Worm (Caenorhabditis elegans) whole organism, L1 larva: ENCODE data around the gene fkh-9.

ENCODE experiments used
- Y116A8C.19 ChIP-seq: sonication (generic microtip); optimal IDR thresholded peaks from 2 replicates; lab custom pipeline; 2016; ENCODE audit warnings: missing compliant biosample characterization, missing genetic modification characterization, borderline replicate concordance
- aha-1 ChIP-seq: fragments of 150-350 bp; optimal IDR thresholded peaks from 2 replicates; lab custom pipeline; 2014; ENCODE audit warnings: missing biosample characterization, missing genetic modification characterization
- alr-1 ChIP-seq: fragments of 200-800 bp; sonication (Bioruptor generic); optimal IDR thresholded peaks from 2 replicates; lab custom pipeline; 2018; ENCODE audit warnings: borderline replicate concordance, mild to moderate bottlenecking, missing genetic modification characterization, missing compliant biosample characterization
- ama-1 ChIP-seq: fragments of 150-350 bp; optimal IDR thresholded peaks from 2 replicates; lab custom pipeline; 2014
- blmp-1 ChIP-seq: fragments of 150-350 bp; optimal IDR thresholded peaks from 2 replicates; lab custom pipeline; 2014; ENCODE audit warnings: missing biosample characterization, missing genetic modification characterization
- ceh-63 ChIP-seq: fragments of 200-800 bp; sonication (Bioruptor generic); optimal IDR thresholded peaks from 2 replicates; lab custom pipeline; 2018; ENCODE audit warnings: mild to moderate bottlenecking, missing genetic modification characterization, missing compliant biosample characterization
- efl-3 ChIP-seq: fragments of 200-800 bp; sonication (Bioruptor generic); optimal IDR thresholded peaks from 2 replicates; lab custom pipeline; 2018; ENCODE audit warnings: mild to moderate bottlenecking, missing genetic modification characterization, missing compliant biosample characterization
- elt-2 ChIP-seq: sonication (generic microtip); optimal IDR thresholded peaks from 2 replicates; lab custom pipeline; 2016; ENCODE audit warnings: missing genetic modification characterization, mild to moderate bottlenecking, inconsistent platforms, missing compliant biosample characterization, missing genetic modification reagents
- elt-3 ChIP-seq, 6 experiments: fragments of 150-350 bp in 1 of 6; sonication (generic microtip); optimal IDR thresholded peaks; 2 replicates each; lab custom pipeline; 2017 to 2018; ENCODE audit warnings: missing biosample characterization in 6 of 6, missing genetic modification characterization in 6 of 6, inconsistent platforms in 1 of 6
- fkh-8 ChIP-seq: sonication (generic microtip); optimal IDR thresholded peaks from 2 replicates; lab custom pipeline; 2016; ENCODE audit warnings: mild to moderate bottlenecking, missing genetic modification characterization, missing compliant biosample characterization
- grh-1 ChIP-seq: fragments of 200-800 bp; sonication (Bioruptor generic); IDR thresholded peaks from 2 replicates; pipeline ENCODE4 v1.3.6; 2022; ENCODE audit warnings: missing genetic modification reagents, missing genetic modification characterization, missing compliant biosample characterization
- hlh-4 ChIP-seq: sonication (generic microtip); optimal IDR thresholded peaks from 2 replicates; lab custom pipeline; 2016; ENCODE audit warnings: mild to moderate bottlenecking, missing genetic modification characterization, missing compliant biosample characterization
- hpl-2 ChIP-seq: fragments of 150-350 bp; optimal IDR thresholded peaks from 2 replicates; lab custom pipeline; 2014; ENCODE audit warnings: missing biosample characterization, missing genetic modification reagents, missing genetic modification characterization
- lin-14 ChIP-seq: fragments of 200-800 bp; sonication (Bioruptor generic); optimal IDR thresholded peaks from 2 replicates; lab custom pipeline; 2018; ENCODE audit warnings: mild to moderate bottlenecking, missing genetic modification characterization, moderate library complexity, missing compliant biosample characterization
- lin-35 ChIP-seq, 2 experiments: fragments of 150-350 bp; optimal IDR thresholded peaks; 2 replicates each; lab custom pipeline; 2014; ENCODE audit warnings: missing biosample characterization in 2 of 2, missing genetic modification characterization in 2 of 2, missing genetic modification reagents in 2 of 2
- lir-3 ChIP-seq: sonication (generic microtip); optimal IDR thresholded peaks from 2 replicates; lab custom pipeline; 2016; ENCODE audit warnings: mild to moderate bottlenecking, missing genetic modification characterization, moderate library complexity, missing compliant biosample characterization; ENCODE audit not compliant: poor library complexity
- lsy-2 ChIP-seq, 2 experiments: fragments of 150-350 bp; optimal IDR thresholded peaks; 2 replicates each; lab custom pipeline; 2014; ENCODE audit warnings: missing biosample characterization in 2 of 2, missing genetic modification characterization in 2 of 2
- mab-9 ChIP-seq: fragments of 200-800 bp; sonication (Bioruptor generic); IDR thresholded peaks from 2 replicates; pipeline ENCODE4 v1.3.6; 2022; ENCODE audit warnings: missing genetic modification reagents, missing genetic modification characterization, missing compliant biosample characterization
- nhr-12 ChIP-seq: sonication (generic microtip); optimal IDR thresholded peaks from 2 replicates; lab custom pipeline; 2017; ENCODE audit warnings: missing biosample characterization, missing genetic modification characterization
- nhr-20 ChIP-seq: sonication (generic microtip); optimal IDR thresholded peaks from 2 replicates; lab custom pipeline; 2016; ENCODE audit warnings: mild to moderate bottlenecking, missing genetic modification characterization, missing compliant biosample characterization
- nhr-28 ChIP-seq: fragments of 150-350 bp; optimal IDR thresholded peaks from 2 replicates; lab custom pipeline; 2014; ENCODE audit warnings: missing biosample characterization, missing genetic modification characterization
- nhr-47 ChIP-seq: sonication (generic microtip); optimal IDR thresholded peaks from 2 replicates; lab custom pipeline; 2016; ENCODE audit warnings: mild to moderate bottlenecking, missing genetic modification characterization, moderate library complexity, missing compliant biosample characterization
- nhr-71 ChIP-seq: sonication (generic microtip); optimal IDR thresholded peaks from 2 replicates; lab custom pipeline; 2016; ENCODE audit warnings: mild to moderate bottlenecking, missing genetic modification characterization, moderate library complexity, missing compliant biosample characterization
- nhr-76 ChIP-seq: sonication (generic microtip); optimal IDR thresholded peaks from 2 replicates; lab custom pipeline; 2017; ENCODE audit warnings: missing biosample characterization, missing genetic modification characterization
- nhr-85 ChIP-seq: sonication (generic microtip); peaks from one replicate; lab custom pipeline; 2016; ENCODE audit warnings: missing genetic modification characterization, inconsistent platforms, missing compliant biosample characterization
- nhr-90 ChIP-seq: sonication (generic microtip); optimal IDR thresholded peaks from 2 replicates; lab custom pipeline; 2016; ENCODE audit warnings: mild to moderate bottlenecking, missing genetic modification characterization, missing compliant biosample characterization; ENCODE audit not compliant: poor library complexity
- pag-3 ChIP-seq: sonication (generic microtip); optimal IDR thresholded peaks from 2 replicates; lab custom pipeline; 2017; ENCODE audit warnings: missing genetic modification characterization, mild to moderate bottlenecking, missing compliant biosample characterization, antibody characterized with exemption, borderline replicate concordance; ENCODE audit not compliant: insufficient read depth
- pqm-1 ChIP-seq: sonication (generic microtip); optimal IDR thresholded peaks from 3 replicates; lab custom pipeline; 2017; ENCODE audit warnings: missing biosample characterization, missing genetic modification characterization
- snpc-4 ChIP-seq: fragments of 150-350 bp; optimal IDR thresholded peaks from 2 replicates; lab custom pipeline; 2014; ENCODE audit warnings: missing biosample characterization, missing genetic modification characterization
- sox-4 ChIP-seq: sonication (generic microtip); optimal IDR thresholded peaks from 2 replicates; lab custom pipeline; 2016; ENCODE audit warnings: missing genetic modification characterization, missing compliant biosample characterization
- tbx-2 ChIP-seq: sonication (generic microtip); optimal IDR thresholded peaks from 2 replicates; lab custom pipeline; 2016; ENCODE audit warnings: missing genetic modification characterization, missing compliant biosample characterization
- tlp-1 ChIP-seq: fragments of 150-350 bp; optimal IDR thresholded peaks from 2 replicates; lab custom pipeline; 2014; ENCODE audit warnings: missing biosample characterization, missing genetic modification characterization
- unc-62 ChIP-seq: fragments of 150-350 bp; optimal IDR thresholded peaks from 2 replicates; lab custom pipeline; 2014; ENCODE audit warnings: missing biosample characterization, missing genetic modification reagents, missing genetic modification characterization
- unc-86 ChIP-seq: sonication (generic microtip); optimal IDR thresholded peaks from 2 replicates; lab custom pipeline; 2016; ENCODE audit warnings: missing genetic modification characterization, missing compliant biosample characterization
- vab-15 ChIP-seq: sonication (generic microtip); optimal IDR thresholded peaks from 2 replicates; lab custom pipeline; 2017; ENCODE audit warnings: missing genotype, mild to moderate bottlenecking, missing genetic modification characterization, missing compliant biosample characterization
- zag-1 ChIP-seq: fragments of 150-350 bp; optimal IDR thresholded peaks from 2 replicates; lab custom pipeline; 2014; ENCODE audit warnings: missing biosample characterization, missing genetic modification characterization
- zip-4 ChIP-seq: fragments of 200-800 bp; sonication (Bioruptor generic); optimal IDR thresholded peaks from 2 replicates; lab custom pipeline; 2018; ENCODE audit warnings: mild to moderate bottlenecking, missing genetic modification characterization, moderate library complexity, missing compliant biosample characterization
- ztf-11 ChIP-seq, 2 experiments: sonication (generic microtip); optimal IDR thresholded peaks; 2 replicates each; lab custom pipeline; 2016 to 2017; ENCODE audit warnings: missing genetic modification characterization in 2 of 2, missing biosample characterization in 1 of 2, missing compliant biosample characterization in 1 of 2
- ztf-4 ChIP-seq: fragments of 150-350 bp; optimal IDR thresholded peaks from 2 replicates; lab custom pipeline; 2014; ENCODE audit warnings: missing biosample characterization, missing genetic modification characterization

The fkh-9 gene

ce11 chrX:3823869-3824268 is 2.9 kb downstream of the fkh-9 start:
- TF ChIP-seq nhr-47 (tag; lab: Kevin White, UChicago) = no peak
- TF ChIP-seq hlh-4 (tag; lab: Kevin White, UChicago) = no peak
- peak; percentile 98 for TF ChIP-seq elt-2 (tag; lab: Kevin White, UChicago)
- no peak for TF ChIP-seq efl-3 (GFP tag; lab: Kevin White, UChicago)
- no peak for TF ChIP-seq nhr-12
- no peak for TF ChIP-seq snpc-4
- no peak for TF ChIP-seq alr-1 (tag; lab: Kevin White, UChicago)
- no peak for TF ChIP-seq tbx-2
- TF ChIP-seq Y116A8C.19 (tag; lab: Kevin White, UChicago) = no peak
- TF ChIP-seq lir-3 = no peak
- no peak for TF ChIP-seq pag-3 (tag; lab: Kevin White, UChicago)
- TF ChIP-seq unc-62 (GFP tag; lab: Kevin White, UChicago) = no peak
- no peak for TF ChIP-seq fkh-8 (tag; lab: Kevin White, UChicago)
- TF ChIP-seq ztf-11 (tag; optimal IDR thresholded peaks at IDR 0.05; lab: Kevin White, UChicago) = no peak
- no peak for TF ChIP-seq elt-3 (tag; optimal IDR thresholded peaks at IDR 0.05; lab: Kevin White, UChicago)
- no peak for TF ChIP-seq grh-1 (GFP tag; lab: Robert Waterston, UW)
- TF ChIP-seq zip-4 (GFP tag; lab: Kevin White, UChicago) = no peak
- no peak for TF ChIP-seq nhr-76 (tag; lab: Kevin White, UChicago)
- no peak for TF ChIP-seq vab-15 (tag; lab: Kevin White, UChicago)
- TF ChIP-seq pqm-1 = peak; percentile 92
- peak; percentile 43 for TF ChIP-seq nhr-90 (tag; lab: Kevin White, UChicago)
- no peak for TF ChIP-seq mab-9 (GFP tag; lab: Robert Waterston, UW)
- no peak for TF ChIP-seq hpl-2 (GFP tag; lab: Kevin White, UChicago)
- TF ChIP-seq zag-1 (tag; lab: Kevin White, UChicago) = no peak
- TF ChIP-seq sox-4 = no peak
- no peak for TF ChIP-seq aha-1
- no peak for TF ChIP-seq ama-1
- no peak for TF ChIP-seq ztf-4 (tag; lab: Kevin White, UChicago)
- TF ChIP-seq nhr-71 (tag; lab: Kevin White, UChicago) = peak; percentile 19
- no peak for TF ChIP-seq blmp-1 (tag; lab: Kevin White, UChicago)
- TF ChIP-seq ceh-63 = no peak
- peak; percentile 14 for TF ChIP-seq nhr-20 (tag; lab: Kevin White, UChicago)
- TF ChIP-seq tlp-1 (tag; lab: Kevin White, UChicago) = peak; percentile 68
- TF ChIP-seq lin-35 (GFP tag; optimal IDR thresholded peaks at IDR 0.05; lab: Kevin White, UChicago) = peak in 1 of 2 experiments; percentile 42
- peak; percentile 32 for TF ChIP-seq lin-14 (GFP tag; lab: Kevin White, UChicago)
- TF ChIP-seq nhr-28 (tag; lab: Kevin White, UChicago) = no peak

- TF ChIP-seq lsy-2 (tag; optimal IDR thresholded peaks at IDR 0.05; lab: Kevin White, UChicago) = no peak
- TF ChIP-seq nhr-20 (tag; lab: Kevin White, UChicago) = no peak
- peak in 1 of 2 experiments; percentile 34 for TF ChIP-seq lin-35 (GFP tag; optimal IDR thresholded peaks at IDR 0.05; lab: Kevin White, UChicago)
- TF ChIP-seq hpl-2 (GFP tag; lab: Kevin White, UChicago) = no peak
- peak; percentile 48 for TF ChIP-seq unc-86
- TF ChIP-seq elt-3 (tag; optimal IDR thresholded peaks at IDR 0.05; lab: Kevin White, UChicago) = peak in 1 of 6 experiments; percentile 22
- no peak for TF ChIP-seq unc-62 (GFP tag; lab: Kevin White, UChicago)
- no peak for TF ChIP-seq hlh-4 (tag; lab: Kevin White, UChicago)
- no peak for TF ChIP-seq nhr-85 (tag; lab: Kevin White, UChicago)
- TF ChIP-seq blmp-1 (tag; lab: Kevin White, UChicago) = peak; percentile 5
- peak; percentile 71 for TF ChIP-seq elt-2 (tag; lab: Kevin White, UChicago)
These were observed 4.7 kb downstream of the fkh-9 start for ce11 chrX:3822061-3822460.
